Worm (Caenorhabditis elegans): ENCODE data around the gene blos-4.

- no peak for TF ChIP-seq Y116A8C.19 (tag; optimal IDR thresholded peaks at IDR 0.05; ENCODE audit: borderline replicate concordance)
- TF ChIP-seq nhr-77 (tag; optimal IDR thresholded peaks at IDR 0.05), result no peak
- TF ChIP-seq sptf-1 (tag; optimal IDR thresholded peaks at IDR 0.05), result no peak
- no peak for TF ChIP-seq pax-3 (tag; optimal IDR thresholded peaks at IDR 0.05)
- peak; percentile 37 to 90 for TF ChIP-seq lin-35 (GFP tag; optimal IDR thresholded peaks at IDR 0.05)
- TF ChIP-seq nhr-85 (tag), result no peak
- no peak for TF ChIP-seq mep-1 (tag; optimal IDR thresholded peaks at IDR 0.05)
- no peak for TF ChIP-seq nhr-20 (tag; optimal IDR thresholded peaks at IDR 0.05)
- TF ChIP-seq nhr-11 (tag; optimal IDR thresholded peaks at IDR 0.05), result no peak
These were observed at the start of gene blos-4 for ce11 chrII:6245199-6245702.
